Worm (Caenorhabditis elegans) whole organism, dauer: ENCODE results near the gene ZK354.7.
"Not testable (repeated sequence)": the region's sequence is repeated elsewhere in the genome, so short reads cannot be mapped to it uniquely, and the experiment has no call there.

Experiments used
- unc-62 ChIP-seq: sonication (generic microtip); optimal IDR thresholded peaks from 2 replicates; lab custom pipeline; 2017; ENCODE audit warnings: missing biosample characterization, missing genetic modification reagents, missing genetic modification characterization

Gene ZK354.7

DNA sequence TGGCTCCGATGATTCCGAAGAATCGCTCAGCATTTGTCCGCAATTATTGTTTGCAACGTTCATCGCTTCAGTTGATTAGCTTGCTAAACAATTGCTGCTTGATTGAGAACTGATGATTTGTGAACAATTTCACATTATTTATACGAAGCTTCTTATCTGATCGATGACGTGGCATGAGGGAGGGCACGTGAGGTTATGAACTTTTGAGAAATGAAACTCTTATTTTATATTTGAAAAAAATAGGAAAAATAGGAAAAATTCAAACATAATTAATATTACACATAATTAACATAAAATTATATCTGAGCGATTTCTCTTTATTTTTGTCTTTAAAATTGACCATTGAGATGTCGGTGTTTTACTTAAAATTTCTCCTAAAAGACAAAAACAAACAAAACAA is 48.3 kb downstream of the ZK354.7 start, which contains the start of gene F36H12.10:
F36H12.10 (minus strand) TSS at position 101 of the 400 bp plus-strand sequence.
- not testable (repeated sequence) for TF ChIP-seq unc-62 (GFP tag; lab: Kevin White, UChicago)
